Worm (Caenorhabditis elegans) whole organism, late embryonic: ENCODE measurements around the gene Y70C5B.2.
"Not testable (repeated sequence)": the region's sequence is repeated elsewhere in the genome, so short reads cannot be mapped to it uniquely, and the experiment has no call there.

Source experiments
- K02D7.2 ChIP-seq: sonication (generic microtip); optimal IDR thresholded peaks from 2 replicates; lab custom pipeline; 2017; ENCODE audit warnings: mild to moderate bottlenecking, missing genetic modification characterization, missing compliant biosample characterization
- K09A11.1 ChIP-seq: sonication (generic microtip); optimal IDR thresholded peaks from 2 replicates; lab custom pipeline; 2017; ENCODE audit warnings: antibody characterized with exemption, mild to moderate bottlenecking, missing genetic modification characterization, missing compliant biosample characterization; ENCODE audit not compliant: insufficient read depth
- T23F11.4 ChIP-seq: fragments of 200-800 bp; sonication (Bioruptor generic); optimal IDR thresholded peaks from 2 replicates; lab custom pipeline; 2018; ENCODE audit warnings: mild to moderate bottlenecking, missing genetic modification characterization, missing compliant biosample characterization
- ama-1 ChIP-seq: fragments of 150-350 bp; optimal IDR thresholded peaks from 2 replicates; lab custom pipeline; 2014
- ceh-14 ChIP-seq: sonication (generic microtip); optimal IDR thresholded peaks from 2 replicates; lab custom pipeline; 2016; ENCODE audit warnings: missing genotype, missing genetic modification characterization, missing compliant biosample characterization
- ceh-19 ChIP-seq: fragments of 200-800 bp; sonication (Bioruptor generic); optimal IDR thresholded peaks from 2 replicates; lab custom pipeline; 2018; ENCODE audit warnings: mild to moderate bottlenecking, missing genetic modification characterization, missing compliant biosample characterization
- ceh-2 ChIP-seq: sonication (generic microtip); optimal IDR thresholded peaks from 2 replicates; lab custom pipeline; 2016; ENCODE audit warnings: missing genotype, missing genetic modification characterization, missing compliant biosample characterization
- ceh-24 ChIP-seq: sonication (generic microtip); optimal IDR thresholded peaks from 2 replicates; lab custom pipeline; 2016; ENCODE audit warnings: mild to moderate bottlenecking, missing genetic modification characterization, missing compliant biosample characterization
- ceh-31 ChIP-seq: sonication (generic microtip); optimal IDR thresholded peaks from 2 replicates; lab custom pipeline; 2016; ENCODE audit warnings: missing genetic modification characterization, missing compliant biosample characterization
- ceh-34 ChIP-seq: sonication (generic microtip); optimal IDR thresholded peaks from 2 replicates; lab custom pipeline; 2016; ENCODE audit warnings: mild to moderate bottlenecking, missing genetic modification characterization, missing compliant biosample characterization
- ceh-6 ChIP-seq: fragments of 200-800 bp; sonication (Bioruptor generic); optimal IDR thresholded peaks from 2 replicates; lab custom pipeline; 2018; ENCODE audit warnings: mild to moderate bottlenecking, missing genetic modification characterization, missing compliant biosample characterization
- ceh-9 ChIP-seq: sonication (generic microtip); optimal IDR thresholded peaks from 2 replicates; lab custom pipeline; 2016; ENCODE audit warnings: mild to moderate bottlenecking, missing genetic modification characterization, inconsistent platforms, missing compliant biosample characterization
- che-1 ChIP-seq: sonication (generic microtip); optimal IDR thresholded peaks from 2 replicates; lab custom pipeline; 2016; ENCODE audit warnings: mild to moderate bottlenecking, missing genetic modification characterization, missing compliant biosample characterization
- dmd-4 ChIP-seq: sonication (generic microtip); optimal IDR thresholded peaks from 2 replicates; lab custom pipeline; 2016; ENCODE audit warnings: borderline replicate concordance, missing genetic modification characterization, missing compliant biosample characterization
- dve-1 ChIP-seq: sonication (generic microtip); optimal IDR thresholded peaks from 2 replicates; lab custom pipeline; 2017; ENCODE audit warnings: antibody characterized with exemption, mild to moderate bottlenecking, missing genetic modification characterization, missing compliant biosample characterization
- elt-4 ChIP-seq: sonication (generic microtip); optimal IDR thresholded peaks from 2 replicates; lab custom pipeline; 2016; ENCODE audit warnings: missing genetic modification characterization, missing compliant biosample characterization
- eyg-1 ChIP-seq: sonication (generic microtip); optimal IDR thresholded peaks from 2 replicates; lab custom pipeline; 2016; ENCODE audit warnings: missing genotype, missing genetic modification characterization, missing compliant biosample characterization
- fax-1 ChIP-seq: sonication (generic microtip); optimal IDR thresholded peaks from 2 replicates; lab custom pipeline; 2016; ENCODE audit warnings: missing genotype, missing genetic modification characterization, missing compliant biosample characterization
- fkh-10 ChIP-seq: fragments of 150-350 bp; optimal IDR thresholded peaks from 2 replicates; lab custom pipeline; 2014; ENCODE audit warnings: missing biosample characterization, missing genetic modification reagents, missing genetic modification characterization
- fkh-6 ChIP-seq: sonication (generic microtip); optimal IDR thresholded peaks from 2 replicates; lab custom pipeline; 2016; ENCODE audit warnings: missing genetic modification characterization, missing compliant biosample characterization
- gmeb-2 ChIP-seq: sonication (generic microtip); optimal IDR thresholded peaks from 2 replicates; lab custom pipeline; 2016; ENCODE audit warnings: missing genetic modification characterization, inconsistent platforms, missing compliant biosample characterization
- hlh-15 ChIP-seq: sonication (generic microtip); optimal IDR thresholded peaks from 2 replicates; lab custom pipeline; 2016; ENCODE audit warnings: missing genetic modification characterization, missing compliant biosample characterization
- lim-6 ChIP-seq: sonication (generic microtip); optimal IDR thresholded peaks from 2 replicates; lab custom pipeline; 2016; ENCODE audit warnings: missing genetic modification characterization, missing compliant biosample characterization
- madf-2 ChIP-seq: sonication (generic microtip); optimal IDR thresholded peaks from 2 replicates; lab custom pipeline; 2017; ENCODE audit warnings: missing genetic modification characterization, missing compliant biosample characterization
- mec-3 ChIP-seq: sonication (generic microtip); optimal IDR thresholded peaks from 2 replicates; lab custom pipeline; 2016; ENCODE audit warnings: borderline replicate concordance, missing genetic modification characterization, missing compliant biosample characterization
- nhr-11 ChIP-seq: fragments of 150-350 bp; optimal IDR thresholded peaks from 2 replicates; lab custom pipeline; 2014; ENCODE audit warnings: missing biosample characterization, missing genetic modification characterization
- odd-2 ChIP-seq: sonication (generic microtip); optimal IDR thresholded peaks from 2 replicates; lab custom pipeline; 2017; ENCODE audit warnings: antibody characterized with exemption, mild to moderate bottlenecking, missing genetic modification characterization, missing compliant biosample characterization
- pag-3 ChIP-seq: sonication (generic microtip); optimal IDR thresholded peaks from 2 replicates; lab custom pipeline; 2016; ENCODE audit warnings: missing compliant biosample characterization, missing genetic modification characterization, borderline replicate concordance
- pax-1 ChIP-seq: fragments of 150-350 bp; optimal IDR thresholded peaks from 2 replicates; lab custom pipeline; 2014; ENCODE audit warnings: missing biosample characterization, missing genetic modification characterization
- pha-2 ChIP-seq: sonication (generic microtip); optimal IDR thresholded peaks from 2 replicates; lab custom pipeline; 2017; ENCODE audit warnings: mild to moderate bottlenecking, missing genetic modification characterization, missing compliant biosample characterization
- pha-4 ChIP-seq: fragments of 150-350 bp; optimal IDR thresholded peaks from 2 replicates; lab custom pipeline; 2018; ENCODE audit warnings: missing biosample characterization, missing genetic modification reagents, missing genetic modification characterization
- rnt-1 ChIP-seq: sonication (generic microtip); optimal IDR thresholded peaks from 2 replicates; lab custom pipeline; 2016; ENCODE audit warnings: missing genetic modification characterization, missing compliant biosample characterization
- sox-2 ChIP-seq: fragments of 200-800 bp; sonication (Bioruptor generic); IDR thresholded peaks from 2 replicates; pipeline ENCODE4 v1.3.6; 2022; ENCODE audit warnings: missing genetic modification reagents, missing genetic modification characterization, missing compliant biosample characterization
- sox-4 ChIP-seq: sonication (generic microtip); optimal IDR thresholded peaks from 2 replicates; lab custom pipeline; 2017; ENCODE audit warnings: mild to moderate bottlenecking, missing genetic modification characterization, inconsistent platforms, missing compliant biosample characterization
- tbx-7 ChIP-seq: sonication (generic microtip); optimal IDR thresholded peaks from 2 replicates; lab custom pipeline; 2016; ENCODE audit warnings: missing genotype, missing genetic modification characterization, missing compliant biosample characterization
- unc-42 ChIP-seq: sonication (generic microtip); optimal IDR thresholded peaks from 2 replicates; lab custom pipeline; 2016; ENCODE audit warnings: missing genotype, missing genetic modification characterization, missing compliant biosample characterization
- unc-55 ChIP-seq: sonication (generic microtip); optimal IDR thresholded peaks from 2 replicates; lab custom pipeline; 2017; ENCODE audit warnings: missing biosample characterization, missing genetic modification reagents, missing genetic modification characterization
- ztf-16 ChIP-seq: sonication (generic microtip); optimal IDR thresholded peaks from 2 replicates; lab custom pipeline; 2017; ENCODE audit warnings: missing genetic modification characterization, missing compliant biosample characterization

The Y70C5B.2 gene

ce11 chrV:16668473-16668872 is 7.8 kb upstream of the Y70C5B.2 start, which contains the start of gene F14F8.9:
F14F8.9 (minus strand) TSS chrV:16668573.
- TF ChIP-seq pha-2 (tag; lab: Kevin White, UChicago) (no peak), fax-1 (tag; lab: Kevin White, UChicago) (no peak), tbx-7 (tag; lab: Kevin White, UChicago) (no peak), unc-42 (tag; lab: Kevin White, UChicago) (no peak), mec-3 (no peak), madf-2 (tag; lab: Kevin White, UChicago) (no peak), nhr-11 (tag; lab: Kevin White, UChicago) (no peak), ama-1 (lab: Kevin White, UChicago) (no peak), sox-2 (GFP tag; lab: Robert Waterston, UW) (no peak), ceh-14 (tag; lab: Kevin White, UChicago) (no peak), eyg-1 (tag; lab: Kevin White, UChicago) (no peak), unc-55 (no peak), odd-2 (tag; lab: Kevin White, UChicago) (no peak), ceh-24 (tag; lab: Kevin White, UChicago) (no peak)

ce11 chrV:16666647-16667046 is 5.9 kb upstream of the Y70C5B.2 start, which contains the start of gene F14F8.14:
F14F8.14 (minus strand) TSS chrV:16666747.
- TF ChIP-seq ceh-24 (tag; lab: Kevin White, UChicago), result no peak
- no peak for TF ChIP-seq tbx-7 (tag; lab: Kevin White, UChicago)
- no peak for TF ChIP-seq pax-1 (tag; lab: Kevin White, UChicago)
- no peak for TF ChIP-seq T23F11.4 (GFP tag; lab: Kevin White, UChicago)
- TF ChIP-seq dve-1 (tag; lab: Kevin White, UChicago), result no peak
- TF ChIP-seq ceh-31 (tag; lab: Kevin White, UChicago), result no peak
- TF ChIP-seq odd-2 (tag; lab: Kevin White, UChicago), result no peak
- no peak for TF ChIP-seq hlh-15 (tag; lab: Kevin White, UChicago)
- TF ChIP-seq ceh-19 (GFP tag; lab: Kevin White, UChicago), result no peak
- no peak for TF ChIP-seq ceh-2
- TF ChIP-seq ceh-9 (tag; lab: Kevin White, UChicago), result no peak
- no peak for TF ChIP-seq fkh-6 (tag; lab: Kevin White, UChicago)
- TF ChIP-seq rnt-1, result no peak
- no peak for TF ChIP-seq gmeb-2
- no peak for TF ChIP-seq ceh-6 (GFP tag; lab: Kevin White, UChicago)
- no peak for TF ChIP-seq nhr-11 (tag; lab: Kevin White, UChicago)
- no peak for TF ChIP-seq K02D7.2 (tag; lab: Kevin White, UChicago)
- no peak for TF ChIP-seq madf-2 (tag; lab: Kevin White, UChicago)

ce11 chrV:16654242-16654641 is 6.5 kb downstream of the Y70C5B.2 start, which contains the start of gene W06G6.15:
W06G6.15 (plus strand) TSS chrV:16654542.
- not testable (repeated sequence) for TF ChIP-seq sox-4, pax-1, unc-42 (tag; lab: Kevin White, UChicago)

ce11 chrV:16649200-16649599 is 11.5 kb downstream of the Y70C5B.2 start, which contains the start of gene W06G6.11:
W06G6.11 (minus strand) TSS chrV:16649300.
- not testable (repeated sequence) for TF ChIP-seq lim-6 (tag; lab: Kevin White, UChicago); dmd-4; elt-4 (tag; lab: Kevin White, UChicago)

ce11 chrV:16648317-16649018 is 12.2 kb downstream of the Y70C5B.2 start, which contains the start of gene W06G6.20:
W06G6.20 (minus strand) TSS chrV:16648367.
- no peak for TF ChIP-seq unc-55
- TF ChIP-seq pag-3, result no peak
- no peak for TF ChIP-seq fkh-10 (GFP tag; lab: Kevin White, UChicago)
- TF ChIP-seq pha-4, result no peak
- no peak for TF ChIP-seq ceh-19 (GFP tag; lab: Kevin White, UChicago)
- no peak for TF ChIP-seq hlh-15 (tag; lab: Kevin White, UChicago)
- TF ChIP-seq ceh-34, result no peak
- no peak for TF ChIP-seq che-1 (tag; lab: Kevin White, UChicago)
- TF ChIP-seq nhr-11 (tag; lab: Kevin White, UChicago), result no peak
- no peak for TF ChIP-seq K09A11.1 (tag; lab: Kevin White, UChicago)
- TF ChIP-seq elt-4 (tag; lab: Kevin White, UChicago), result no peak
- no peak for TF ChIP-seq tbx-7 (tag; lab: Kevin White, UChicago)
- no peak for TF ChIP-seq ztf-16 (tag; lab: Kevin White, UChicago)
